Fruit fly (Drosophila melanogaster) whole organism, embryonic: Measurements from ENCODE around the gene Fer3HCH.

Source experiments
- ATbp ChIP-seq: fragments of 200-800 bp; sonication (Bioruptor generic); optimal IDR thresholded peaks from 2 replicates; lab custom pipeline; 2017; ENCODE audit warnings: missing biosample characterization, mild to moderate bottlenecking, missing genetic modification characterization, missing genetic modification reagents
- Ada2b ChIP-seq: fragments of 200-800 bp; sonication (Bioruptor generic); IDR thresholded peaks from 2 replicates; pipeline ENCODE4 v1.3.6; 2022; ENCODE audit warnings: missing biosample characterization, missing genetic modification characterization
- Adf1 ChIP-seq: fragments of 200-800 bp; sonication (Bioruptor generic); IDR thresholded peaks from 2 replicates; pipeline ENCODE4 v1.3.6; 2022; ENCODE audit warnings: missing biosample characterization, missing genetic modification characterization
- Asciz ChIP-seq: fragments of 200-800 bp; sonication (Bioruptor generic); optimal IDR thresholded peaks from 2 replicates; lab custom pipeline; 2017; ENCODE audit warnings: missing biosample characterization, mild to moderate bottlenecking, missing genetic modification characterization, missing genetic modification reagents
- B-H2 ChIP-seq: fragments of 200-800 bp; sonication (Bioruptor generic); optimal IDR thresholded peaks from 2 replicates; lab custom pipeline; 2018; ENCODE audit warnings: missing biosample characterization, mild to moderate bottlenecking, missing genetic modification characterization
- C15 ChIP-seq: fragments of 200-800 bp; sonication (Bioruptor generic); IDR thresholded peaks from 3 replicates; pipeline ENCODE4 v1.3.6; 2022; ENCODE audit warnings: missing biosample characterization, missing genetic modification characterization
- CG10267 ChIP-seq: fragments of 200-800 bp; sonication (Bioruptor generic); optimal IDR thresholded peaks from 2 replicates; lab custom pipeline; 2018; ENCODE audit warnings: missing biosample characterization, mild to moderate bottlenecking, missing genetic modification characterization, moderate library complexity
- CG11398 ChIP-seq: fragments of 200-800 bp; sonication (Bioruptor generic); optimal IDR thresholded peaks from 2 replicates; lab custom pipeline; 2016; ENCODE audit warnings: missing biosample characterization, missing genetic modification characterization
- CG13424 ChIP-seq: fragments of 200-800 bp; sonication (Bioruptor generic); optimal IDR thresholded peaks from 2 replicates; lab custom pipeline; 2019; ENCODE audit warnings: missing biosample characterization, mild to moderate bottlenecking, missing genetic modification characterization, moderate library complexity
- CG15269 ChIP-seq: fragments of 200-800 bp; sonication (Bioruptor generic); optimal IDR thresholded peaks from 2 replicates; lab custom pipeline; 2018; ENCODE audit warnings: missing biosample characterization, mild to moderate bottlenecking, missing genetic modification characterization, moderate library complexity
- CG2129 ChIP-seq: fragments of 200-800 bp; sonication (Bioruptor generic); IDR thresholded peaks from 2 replicates; pipeline ENCODE4 v1.3.6; 2022; ENCODE audit warnings: missing biosample characterization, missing genetic modification characterization; ENCODE audit not compliant: partially characterized antibody
- CG33213 ChIP-seq: fragments of 200-800 bp; sonication (Bioruptor generic); optimal IDR thresholded peaks from 3 replicates; lab custom pipeline; 2016; ENCODE audit warnings: missing biosample characterization, missing genetic modification characterization
- CG3838 ChIP-seq: fragments of 200-800 bp; sonication (Bioruptor generic); optimal IDR thresholded peaks from 3 replicates; lab custom pipeline; 2016; ENCODE audit warnings: missing biosample characterization, missing genetic modification characterization
- CG7745 ChIP-seq: fragments of 200-800 bp; sonication (Bioruptor generic); optimal IDR thresholded peaks from 2 replicates; lab custom pipeline; 2018; ENCODE audit warnings: missing biosample characterization, mild to moderate bottlenecking, missing genetic modification characterization, moderate library complexity
- CG8089 ChIP-seq: fragments of 200-800 bp; sonication (Bioruptor generic); optimal IDR thresholded peaks from 3 replicates; lab custom pipeline; 2016; ENCODE audit warnings: missing biosample characterization, missing genetic modification characterization
- Chrac-16 ChIP-seq: fragments of 200-800 bp; sonication (Bioruptor generic); optimal IDR thresholded peaks from 3 replicates; lab custom pipeline; 2016; ENCODE audit warnings: missing biosample characterization, missing genetic modification characterization
- D ChIP-seq, 2 experiments: fragments of 200-800 bp in 1 of 2; fragments of >200 bp in 1 of 2; sonication (Bioruptor generic) in 1 of 2; optimal IDR thresholded peaks; 2 replicates in 1 of 2; 3 replicates in 1 of 2; lab custom pipeline; 2017; ENCODE audit warnings: mild to moderate bottlenecking in 1 of 2, missing biosample characterization in 1 of 2, missing genetic modification characterization in 1 of 2, missing genetic modification reagents in 1 of 2
- E2f2 ChIP-seq: fragments of 200-800 bp; sonication (Bioruptor generic); IDR thresholded peaks from 2 replicates; pipeline ENCODE4 v1.3.6; 2022; ENCODE audit warnings: missing biosample characterization, missing genetic modification characterization
- HLH3B ChIP-seq: fragments of 200-800 bp; sonication (Bioruptor generic); IDR thresholded peaks from 2 replicates; pipeline ENCODE4 v1.3.6; 2022; ENCODE audit warnings: missing biosample characterization, missing genetic modification characterization
- Max ChIP-seq: fragments of 200-800 bp; sonication (Bioruptor generic); optimal IDR thresholded peaks from 2 replicates; lab custom pipeline; 2016; ENCODE audit warnings: missing biosample characterization, mild to moderate bottlenecking, missing genetic modification characterization
- NC2α ChIP-seq: fragments of 200-800 bp; sonication (Bioruptor generic); optimal IDR thresholded peaks from 2 replicates; lab custom pipeline; 2016; ENCODE audit warnings: missing biosample characterization, missing genetic modification characterization
- Nf-YA ChIP-seq: fragments of 200-800 bp; sonication (Bioruptor generic); IDR thresholded peaks from 2 replicates; pipeline ENCODE4 v1.3.6; 2022; ENCODE audit warnings: missing biosample characterization, missing genetic modification characterization
- Opbp ChIP-seq: fragments of 200-800 bp; sonication (Bioruptor generic); IDR thresholded peaks from 3 replicates; pipeline ENCODE4 v1.3.6; 2022; ENCODE audit warnings: missing biosample characterization, missing genetic modification characterization; ENCODE audit not compliant: partially characterized antibody
- Pdp1 ChIP-seq, 2 experiments: fragments of 200-800 bp; sonication (Bioruptor generic); optimal IDR thresholded peaks; 3 replicates each; lab custom pipeline; 2016; ENCODE audit warnings: missing biosample characterization in 2 of 2, missing genetic modification characterization in 2 of 2, mild to moderate bottlenecking in 1 of 2, moderate library complexity in 1 of 2
- Rfx ChIP-seq: fragments of 200-800 bp; sonication (Bioruptor generic); IDR thresholded peaks from 2 replicates; pipeline ENCODE4 v1.3.6; 2022; ENCODE audit warnings: missing biosample characterization, missing genetic modification characterization
- az2 ChIP-seq: fragments of 200-800 bp; sonication (Bioruptor generic); optimal IDR thresholded peaks from 3 replicates; lab custom pipeline; 2016; ENCODE audit warnings: missing biosample characterization, missing genetic modification characterization
- cato ChIP-seq: fragments of 200-800 bp; sonication (Bioruptor generic); optimal IDR thresholded peaks from 2 replicates; lab custom pipeline; 2016; ENCODE audit warnings: missing biosample characterization, missing genetic modification characterization, borderline replicate concordance
- caup ChIP-seq: fragments of 200-800 bp; sonication (Bioruptor generic); optimal IDR thresholded peaks from 3 replicates; lab custom pipeline; 2017; ENCODE audit warnings: missing biosample characterization, mild to moderate bottlenecking, missing genetic modification characterization, moderate library complexity; ENCODE audit not compliant: severe bottlenecking
- chm ChIP-seq: fragments of 200-800 bp; sonication (Bioruptor generic); IDR thresholded peaks from 2 replicates; pipeline ENCODE4 v1.3.6; 2022; ENCODE audit warnings: missing biosample characterization, missing genetic modification characterization
- corto ChIP-seq: fragments of 200-800 bp; sonication (Bioruptor generic); optimal IDR thresholded peaks from 2 replicates; lab custom pipeline; 2016; ENCODE audit warnings: missing biosample characterization, mild to moderate bottlenecking, missing genetic modification characterization, moderate library complexity
- da ChIP-seq: fragments of 200-800 bp; sonication (Bioruptor generic); optimal IDR thresholded peaks from 2 replicates; lab custom pipeline; 2016; ENCODE audit warnings: missing biosample characterization, missing genetic modification characterization
- eve ChIP-seq, 2 experiments: fragments of >200 bp; optimal IDR thresholded peaks; 2 replicates each; lab custom pipeline; 2017; ENCODE audit warnings: missing biosample characterization in 2 of 2, missing genetic modification characterization in 2 of 2
- fru ChIP-seq: fragments of >200 bp; optimal IDR thresholded peaks from 2 replicates; lab custom pipeline; 2017
- fu2 ChIP-seq: fragments of 200-800 bp; sonication (Bioruptor generic); optimal IDR thresholded peaks from 2 replicates; lab custom pipeline; 2016; ENCODE audit warnings: missing biosample characterization, missing genetic modification characterization
- gro ChIP-seq: fragments of 200-800 bp; sonication (Bioruptor generic); optimal IDR thresholded peaks from 2 replicates; lab custom pipeline; 2016; ENCODE audit warnings: missing biosample characterization, missing genetic modification characterization
- gt ChIP-seq: fragments of 200-800 bp; sonication (Bioruptor generic); IDR thresholded peaks from 2 replicates; pipeline ENCODE4 v1.3.6; 2022; ENCODE audit warnings: missing biosample characterization, missing genetic modification characterization
- ham ChIP-seq: fragments of 200-800 bp; sonication (Bioruptor generic); IDR thresholded peaks from 2 replicates; pipeline ENCODE4 v1.3.6; 2022; ENCODE audit warnings: missing biosample characterization, missing genetic modification characterization
- hb ChIP-seq: fragments of 200-800 bp; sonication (Bioruptor generic); IDR thresholded peaks from 3 replicates; pipeline ENCODE4 v1.3.6; 2022; ENCODE audit warnings: missing biosample characterization, missing genetic modification characterization; ENCODE audit not compliant: partially characterized antibody
- inv ChIP-seq: fragments of 200-800 bp; sonication (Bioruptor generic); IDR thresholded peaks from 2 replicates; pipeline ENCODE4 v1.3.6; 2022; ENCODE audit warnings: missing biosample characterization, missing genetic modification characterization; ENCODE audit not compliant: partially characterized antibody
- lov ChIP-seq, 2 experiments: fragments of 200-800 bp in 1 of 2; fragments of >200 bp in 1 of 2; sonication (Bioruptor generic) in 1 of 2; IDR thresholded peaks in 1 of 2; optimal IDR thresholded peaks in 1 of 2; 2 replicates in 1 of 2; 3 replicates in 1 of 2; pipeline versions ENCODE4 v1.3.6 to Lab custom; 2017 to 2022; ENCODE audit warnings: missing biosample characterization in 1 of 2, missing genetic modification characterization in 1 of 2
- luna ChIP-seq: fragments of 200-800 bp; sonication (Bioruptor generic); optimal IDR thresholded peaks from 2 replicates; lab custom pipeline; 2016; ENCODE audit warnings: missing biosample characterization, missing genetic modification characterization
- mirr ChIP-seq: fragments of 200-800 bp; sonication (Bioruptor generic); optimal IDR thresholded peaks from 3 replicates; lab custom pipeline; 2018; ENCODE audit warnings: missing biosample characterization, mild to moderate bottlenecking, missing genetic modification characterization
- mld ChIP-seq: fragments of 200-800 bp; sonication (Bioruptor generic); IDR thresholded peaks from 3 replicates; pipeline ENCODE4 v1.3.6; 2022; ENCODE audit warnings: missing biosample characterization, missing genetic modification characterization; ENCODE audit not compliant: partially characterized antibody
- repo ChIP-seq: fragments of 200-800 bp; sonication (Bioruptor generic); optimal IDR thresholded peaks from 2 replicates; lab custom pipeline; 2016; ENCODE audit warnings: missing biosample characterization, missing genetic modification characterization
- ssp ChIP-seq: fragments of 200-800 bp; sonication (Bioruptor generic); IDR thresholded peaks from 2 replicates; pipeline ENCODE4 v1.3.6; 2022; ENCODE audit warnings: missing biosample characterization, missing genetic modification characterization
- trh ChIP-seq: fragments of 200-800 bp; sonication (Bioruptor generic); optimal IDR thresholded peaks from 2 replicates; lab custom pipeline; 2016; ENCODE audit warnings: missing biosample characterization, missing genetic modification characterization
- z ChIP-seq: fragments of 200-800 bp; sonication (Bioruptor generic); IDR thresholded peaks from 3 replicates; pipeline ENCODE4 v1.3.6; 2022; ENCODE audit warnings: missing biosample characterization, missing genetic modification characterization

The Fer3HCH gene

dm6 chrX:13094085-13094764 lies 13.8 kb downstream of the Fer3HCH start, which contains the start of gene CG2200 (continued):
- TF ChIP-seq CG11398 (GFP tag; lab: Kevin White, UChicago) (no peak), repo (GFP tag; lab: Kevin White, UChicago) (no peak), trh (GFP tag; lab: Kevin White, UChicago) (no peak), Adf1 (GFP tag; lab: Robert Waterston, UW) (peak; percentile 35), Chrac-16 (GFP tag; lab: Kevin White, UChicago) (peak; percentile 5), Pdp1 (GFP tag; optimal IDR thresholded peaks at IDR 0.05; lab: Kevin White, UChicago) (peak; percentile 22 to 37), Rfx (GFP tag; lab: Robert Waterston, UW) (peak; percentile 63), fu2 (GFP tag; lab: Kevin White, UChicago) (peak; percentile 35), CG13424 (tag; lab: Kevin White, UChicago) (peak; percentile 37), gro (GFP tag; lab: Kevin White, UChicago) (no peak), ham (GFP tag; lab: Robert Waterston, UW) (no peak), CG15269 (tag; lab: Kevin White, UChicago) (peak; percentile 22)
- TF ChIP-seq, all 482 proteins: peak for 189

dm6 chrX:13091859-13092258 lies 16.1 kb downstream of the Fer3HCH start:
- no peak for TF ChIP-seq mirr (GFP tag; lab: Kevin White, UChicago)
- TF ChIP-seq NC2α (GFP tag; lab: Kevin White, UChicago) = no peak
- TF ChIP-seq ssp (GFP tag; lab: Robert Waterston, UW) = no peak
- TF ChIP-seq ATbp = no peak
- no peak for TF ChIP-seq cato (GFP tag; lab: Kevin White, UChicago)
- no peak for TF ChIP-seq Nf-YA
- TF ChIP-seq eve (GFP tag; optimal IDR thresholded peaks at IDR 0.05; lab: Kevin White, UChicago) = no peak
- TF ChIP-seq Max = no peak
- TF ChIP-seq Opbp = no peak
- no peak for TF ChIP-seq E2f2 (GFP tag; lab: Robert Waterston, UW)
- no peak for TF ChIP-seq lov (optimal IDR thresholded peaks at IDR 0.05; lab: Kevin White, UChicago)
- no peak for TF ChIP-seq lov (GFP tag; IDR thresholded peaks at IDR 0.05; lab: Robert Waterston, UW)
- no peak for TF ChIP-seq CG10267 (tag; lab: Kevin White, UChicago)
- no peak for TF ChIP-seq da
- no peak for TF ChIP-seq chm
- no peak for TF ChIP-seq az2
- TF ChIP-seq mld (GFP tag; lab: Robert Waterston, UW) = no peak
- TF ChIP-seq CG2129 (GFP tag; lab: Robert Waterston, UW) = no peak

- TF ChIP-seq CG3838 (GFP tag; lab: Kevin White, UChicago) (no peak), corto (no peak), z (GFP tag; lab: Robert Waterston, UW) (no peak), hb (GFP tag; lab: Robert Waterston, UW) (peak; percentile 77), CG8089 (GFP tag; lab: Kevin White, UChicago) (no peak), luna (GFP tag; lab: Kevin White, UChicago) (no peak), B-H2 (GFP tag; lab: Kevin White, UChicago) (no peak), inv (GFP tag; lab: Robert Waterston, UW) (peak; percentile 67), HLH3B (GFP tag; lab: Robert Waterston, UW) (no peak), fru (lab: Kevin White, UChicago) (no peak), caup (GFP tag; lab: Kevin White, UChicago) (no peak), Ada2b (GFP tag; lab: Robert Waterston, UW) (no peak), D (optimal IDR thresholded peaks at IDR 0.05; lab: Kevin White, UChicago) (no peak), D (GFP tag; optimal IDR thresholded peaks at IDR 0.05; lab: Kevin White, UChicago) (no peak), CG33213 (GFP tag; lab: Kevin White, UChicago) (no peak), C15 (GFP tag; lab: Robert Waterston, UW) (no peak), gt (GFP tag; lab: Robert Waterston, UW) (no peak), lov (optimal IDR thresholded peaks at IDR 0.05; lab: Kevin White, UChicago) (no peak), lov (GFP tag; IDR thresholded peaks at IDR 0.05; lab: Robert Waterston, UW) (no peak), Asciz (GFP tag; lab: Kevin White, UChicago) (no peak), CG7745 (tag; lab: Kevin White, UChicago) (no peak)
Measured at dm6 chrX:13090656-13091261, 17.2 kb downstream of the Fer3HCH start, which contains the start of gene lic. Gene lic, plus strand, starts transcription at chrX:13091145.
